Worm (Caenorhabditis elegans) whole organism, L1 larva: Measurements from ENCODE around the gene F37C12.10.

Experiments
- C04F5.9 ChIP-seq: sonication (generic microtip); optimal IDR thresholded peaks from 2 replicates; lab custom pipeline; 2016; ENCODE audit warnings: missing genetic modification characterization, missing compliant biosample characterization
- F16B12.6 ChIP-seq: fragments of 150-350 bp; optimal IDR thresholded peaks from 2 replicates; lab custom pipeline; 2014; ENCODE audit warnings: missing biosample characterization, missing genetic modification characterization
- Y116A8C.19 ChIP-seq: sonication (generic microtip); optimal IDR thresholded peaks from 2 replicates; lab custom pipeline; 2016; ENCODE audit warnings: missing compliant biosample characterization, missing genetic modification characterization, borderline replicate concordance
- blmp-1 ChIP-seq: fragments of 150-350 bp; optimal IDR thresholded peaks from 2 replicates; lab custom pipeline; 2014; ENCODE audit warnings: missing biosample characterization, missing genetic modification characterization
- ceh-63 ChIP-seq: fragments of 200-800 bp; sonication (Bioruptor generic); optimal IDR thresholded peaks from 2 replicates; lab custom pipeline; 2018; ENCODE audit warnings: mild to moderate bottlenecking, missing genetic modification characterization, missing compliant biosample characterization
- ceh-90 ChIP-seq: sonication (generic microtip); optimal IDR thresholded peaks from 2 replicates; lab custom pipeline; 2016; ENCODE audit warnings: missing genetic modification characterization, missing compliant biosample characterization
- efl-1 ChIP-seq, 4 experiments: fragments of 150-350 bp; optimal IDR thresholded peaks in 3 of 4; peaks in 1 of 4; 1 replicate in 1 of 4; 2 replicates in 3 of 4; lab custom pipeline; 2014; ENCODE audit warnings: missing biosample characterization in 2 of 4, missing genetic modification characterization in 2 of 4, missing genetic modification reagents in 2 of 4
- ets-5 ChIP-seq: fragments of 200-800 bp; sonication (Bioruptor generic); IDR thresholded peaks from 2 replicates; pipeline ENCODE4 v1.3.6; 2022; ENCODE audit warnings: missing genetic modification characterization, missing compliant biosample characterization
- fkh-10 ChIP-seq: sonication (generic microtip); optimal IDR thresholded peaks from 2 replicates; lab custom pipeline; 2017; ENCODE audit warnings: missing biosample characterization, missing genetic modification reagents, missing genetic modification characterization
- fkh-4 ChIP-seq: sonication (generic microtip); optimal IDR thresholded peaks from 2 replicates; lab custom pipeline; 2016; ENCODE audit warnings: missing compliant biosample characterization, missing genetic modification characterization, borderline replicate concordance
- fkh-8 ChIP-seq: sonication (generic microtip); optimal IDR thresholded peaks from 2 replicates; lab custom pipeline; 2016; ENCODE audit warnings: mild to moderate bottlenecking, missing genetic modification characterization, missing compliant biosample characterization
- hlh-4 ChIP-seq: sonication (generic microtip); optimal IDR thresholded peaks from 2 replicates; lab custom pipeline; 2016; ENCODE audit warnings: mild to moderate bottlenecking, missing genetic modification characterization, missing compliant biosample characterization
- hpl-2 ChIP-seq: fragments of 150-350 bp; optimal IDR thresholded peaks from 2 replicates; lab custom pipeline; 2014; ENCODE audit warnings: missing biosample characterization, missing genetic modification reagents, missing genetic modification characterization
- isw-1 ChIP-seq: fragments of 200-800 bp; sonication (Bioruptor generic); IDR thresholded peaks from 2 replicates; pipeline ENCODE4 v1.3.6; 2022; ENCODE audit warnings: missing genetic modification characterization, missing compliant biosample characterization
- lin-13 ChIP-seq: fragments of 150-350 bp; optimal IDR thresholded peaks from 2 replicates; lab custom pipeline; 2014; ENCODE audit warnings: missing biosample characterization, missing genetic modification reagents, missing genetic modification characterization
- lin-14 ChIP-seq: fragments of 200-800 bp; sonication (Bioruptor generic); optimal IDR thresholded peaks from 2 replicates; lab custom pipeline; 2018; ENCODE audit warnings: mild to moderate bottlenecking, missing genetic modification characterization, moderate library complexity, missing compliant biosample characterization
- lin-35 ChIP-seq, 2 experiments: fragments of 150-350 bp; optimal IDR thresholded peaks; 2 replicates each; lab custom pipeline; 2014; ENCODE audit warnings: missing biosample characterization in 2 of 2, missing genetic modification characterization in 2 of 2, missing genetic modification reagents in 2 of 2
- lir-3 ChIP-seq: sonication (generic microtip); optimal IDR thresholded peaks from 2 replicates; lab custom pipeline; 2016; ENCODE audit warnings: mild to moderate bottlenecking, missing genetic modification characterization, moderate library complexity, missing compliant biosample characterization; ENCODE audit not compliant: poor library complexity
- mab-9 ChIP-seq: fragments of 200-800 bp; sonication (Bioruptor generic); IDR thresholded peaks from 2 replicates; pipeline ENCODE4 v1.3.6; 2022; ENCODE audit warnings: missing genetic modification reagents, missing genetic modification characterization, missing compliant biosample characterization
- mef-2 ChIP-seq: fragments of 150-350 bp; optimal IDR thresholded peaks from 2 replicates; lab custom pipeline; 2014; ENCODE audit warnings: missing biosample characterization, missing genetic modification characterization
- mep-1 ChIP-seq: fragments of 150-350 bp; optimal IDR thresholded peaks from 2 replicates; lab custom pipeline; 2014; ENCODE audit warnings: missing biosample characterization, missing genetic modification characterization
- nhr-20 ChIP-seq: sonication (generic microtip); optimal IDR thresholded peaks from 2 replicates; lab custom pipeline; 2016; ENCODE audit warnings: mild to moderate bottlenecking, missing genetic modification characterization, missing compliant biosample characterization
- nhr-28 ChIP-seq: fragments of 150-350 bp; optimal IDR thresholded peaks from 2 replicates; lab custom pipeline; 2014; ENCODE audit warnings: missing biosample characterization, missing genetic modification characterization
- nhr-47 ChIP-seq: sonication (generic microtip); optimal IDR thresholded peaks from 2 replicates; lab custom pipeline; 2016; ENCODE audit warnings: mild to moderate bottlenecking, missing genetic modification characterization, moderate library complexity, missing compliant biosample characterization
- nhr-71 ChIP-seq: sonication (generic microtip); optimal IDR thresholded peaks from 2 replicates; lab custom pipeline; 2016; ENCODE audit warnings: mild to moderate bottlenecking, missing genetic modification characterization, moderate library complexity, missing compliant biosample characterization
- nhr-76 ChIP-seq: sonication (generic microtip); optimal IDR thresholded peaks from 2 replicates; lab custom pipeline; 2017; ENCODE audit warnings: missing biosample characterization, missing genetic modification characterization
- nhr-77 ChIP-seq: fragments of 150-350 bp; optimal IDR thresholded peaks from 2 replicates; lab custom pipeline; 2014; ENCODE audit warnings: missing biosample characterization, missing genetic modification characterization
- nhr-85 ChIP-seq: sonication (generic microtip); peaks from one replicate; lab custom pipeline; 2016; ENCODE audit warnings: missing genetic modification characterization, inconsistent platforms, missing compliant biosample characterization
- nhr-90 ChIP-seq: sonication (generic microtip); optimal IDR thresholded peaks from 2 replicates; lab custom pipeline; 2016; ENCODE audit warnings: mild to moderate bottlenecking, missing genetic modification characterization, missing compliant biosample characterization; ENCODE audit not compliant: poor library complexity
- pag-3 ChIP-seq: sonication (generic microtip); optimal IDR thresholded peaks from 2 replicates; lab custom pipeline; 2017; ENCODE audit warnings: missing genetic modification characterization, mild to moderate bottlenecking, missing compliant biosample characterization, antibody characterized with exemption, borderline replicate concordance; ENCODE audit not compliant: insufficient read depth
- rnt-1 ChIP-seq: sonication (generic microtip); optimal IDR thresholded peaks from 2 replicates; lab custom pipeline; 2016; ENCODE audit warnings: mild to moderate bottlenecking, missing genetic modification characterization, moderate library complexity, missing compliant biosample characterization
- snpc-4 ChIP-seq: fragments of 150-350 bp; optimal IDR thresholded peaks from 2 replicates; lab custom pipeline; 2014; ENCODE audit warnings: missing biosample characterization, missing genetic modification characterization
- snu-23 ChIP-seq: sonication (generic microtip); optimal IDR thresholded peaks from 2 replicates; lab custom pipeline; 2016; ENCODE audit warnings: missing genetic modification characterization, missing compliant biosample characterization
- sptf-1 ChIP-seq: fragments of 150-350 bp; optimal IDR thresholded peaks from 2 replicates; lab custom pipeline; 2014; ENCODE audit warnings: missing biosample characterization, missing genetic modification characterization
- sup-37 ChIP-seq: fragments of 200-800 bp; sonication (Bioruptor generic); optimal IDR thresholded peaks from 2 replicates; lab custom pipeline; 2018; ENCODE audit warnings: mild to moderate bottlenecking, missing genetic modification characterization, missing compliant biosample characterization
- swsn-7 ChIP-seq: sonication (generic microtip); optimal IDR thresholded peaks from 2 replicates; lab custom pipeline; 2016; ENCODE audit warnings: missing genetic modification characterization, missing compliant biosample characterization
- tbx-2 ChIP-seq: sonication (generic microtip); optimal IDR thresholded peaks from 2 replicates; lab custom pipeline; 2016; ENCODE audit warnings: missing genetic modification characterization, missing compliant biosample characterization
- unc-30 ChIP-seq: sonication (generic microtip); optimal IDR thresholded peaks from 2 replicates; lab custom pipeline; 2017; ENCODE audit warnings: missing biosample characterization, missing genetic modification characterization
- unc-62 ChIP-seq: fragments of 150-350 bp; optimal IDR thresholded peaks from 2 replicates; lab custom pipeline; 2014; ENCODE audit warnings: missing biosample characterization, missing genetic modification reagents, missing genetic modification characterization
- xbp-1 ChIP-seq: sonication (generic microtip); optimal IDR thresholded peaks from 2 replicates; lab custom pipeline; 2016; ENCODE audit warnings: missing genetic modification characterization, missing compliant biosample characterization
- zag-1 ChIP-seq: fragments of 150-350 bp; optimal IDR thresholded peaks from 2 replicates; lab custom pipeline; 2014; ENCODE audit warnings: missing biosample characterization, missing genetic modification characterization
- ztf-11 ChIP-seq, 2 experiments: sonication (generic microtip); optimal IDR thresholded peaks; 2 replicates each; lab custom pipeline; 2016 to 2017; ENCODE audit warnings: missing genetic modification characterization in 2 of 2, missing biosample characterization in 1 of 2, missing compliant biosample characterization in 1 of 2
- ztf-4 ChIP-seq: fragments of 150-350 bp; optimal IDR thresholded peaks from 2 replicates; lab custom pipeline; 2014; ENCODE audit warnings: missing biosample characterization, missing genetic modification characterization

The F37C12.10 gene

ce11 chrIII:7230841-7231240, 42.7 kb upstream of the F37C12.10 start, which contains the start of gene R151.10:
TSS of gene R151.10 (minus strand) at chrIII:7230941.
- TF ChIP-seq ceh-90 (tag; lab: Kevin White, UChicago) (no peak), Y116A8C.19 (no peak), mef-2 (tag; lab: Kevin White, UChicago) (no peak), nhr-20 (tag; lab: Kevin White, UChicago) (no peak), nhr-28 (tag; lab: Kevin White, UChicago) (no peak), nhr-47 (tag; lab: Kevin White, UChicago) (no peak), nhr-90 (tag; lab: Kevin White, UChicago) (no peak), nhr-71 (no peak), rnt-1 (tag; lab: Kevin White, UChicago) (no peak), zag-1 (tag; lab: Kevin White, UChicago) (no peak), ets-5 (GFP tag; lab: Robert Waterston, UW) (no peak), lin-13 (GFP tag; lab: Kevin White, UChicago) (no peak)

- no peak for TF ChIP-seq fkh-8
- peak; percentile 13 for TF ChIP-seq nhr-85 (tag; lab: Kevin White, UChicago)
These were observed 41.5 kb upstream of the F37C12.10 start, which contains the start of gene R151.8 for ce11 chrIII:7229687-7230086. TSS of gene R151.8 (minus strand) at chrIII:7229787.

- TF ChIP-seq ceh-63 (GFP tag; lab: Kevin White, UChicago) (no peak), F16B12.6 (tag; lab: Kevin White, UChicago) (no peak), isw-1 (GFP tag; lab: Robert Waterston, UW) (no peak), fkh-10 (GFP tag; lab: Kevin White, UChicago) (no peak), efl-1 (optimal IDR thresholded peaks at IDR 0.05; lab: Kevin White, UChicago) (no peak), efl-1 (GFP tag; optimal IDR thresholded peaks at IDR 0.05 in 1 of 2; lab: Kevin White, UChicago) (no peak), unc-62 (GFP tag; lab: Kevin White, UChicago) (no peak), tbx-2 (tag; lab: Kevin White, UChicago) (no peak)
These were observed 38.4 kb upstream of the F37C12.10 start, which contains the start of gene hsp-75 for ce11 chrIII:7226607-7227006. TSS of gene hsp-75 (minus strand) at chrIII:7226707.

- TF ChIP-seq sup-37, result no peak
- TF ChIP-seq mep-1 (tag; lab: Kevin White, UChicago), result no peak
These were observed 34.8 kb upstream of the F37C12.10 start, which contains the start of gene der-2 for ce11 chrIII:7223029-7223428. TSS of gene der-2 (minus strand) at chrIII:7223129.

DNA sequence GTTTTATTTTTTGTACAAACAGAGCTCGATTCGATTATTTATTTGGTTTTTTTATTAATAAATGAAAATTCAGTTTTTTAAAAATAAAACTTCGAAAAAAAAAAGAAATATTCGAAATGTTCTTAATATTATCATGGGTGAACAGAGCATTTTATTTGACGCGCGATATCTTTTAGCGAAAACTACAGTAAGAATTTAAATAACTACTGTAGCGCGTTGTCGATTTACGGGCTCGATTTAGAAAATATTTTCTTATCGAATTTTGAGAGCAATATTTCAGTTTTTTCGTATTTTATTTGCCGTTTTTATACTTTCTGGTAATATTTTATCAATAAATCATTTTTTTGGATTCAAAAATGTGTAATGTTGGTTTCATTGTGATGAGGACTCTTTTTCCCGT, 32.9 kb upstream of the F37C12.10 start:
- TF ChIP-seq ztf-4 (tag; lab: Kevin White, UChicago), result no peak
- peak; percentile 17 for TF ChIP-seq nhr-71

ce11 chrIII:7216924-7217521, 28.8 kb upstream of the F37C12.10 start:
- TF ChIP-seq sptf-1 (no peak), swsn-7 (tag; lab: Kevin White, UChicago) (peak; percentile 53), nhr-76 (tag; lab: Kevin White, UChicago) (no peak), ceh-90 (tag; lab: Kevin White, UChicago) (no peak), hlh-4 (tag; lab: Kevin White, UChicago) (no peak), lin-14 (GFP tag; lab: Kevin White, UChicago) (peak; percentile 90), lin-35 (GFP tag; optimal IDR thresholded peaks at IDR 0.05; lab: Kevin White, UChicago) (peak in 1 of 2 experiments; percentile 6), pag-3 (tag; lab: Kevin White, UChicago) (no peak), fkh-10 (GFP tag; lab: Kevin White, UChicago) (no peak), lir-3 (tag; lab: Kevin White, UChicago) (peak; percentile 31), hpl-2 (no peak), ztf-11 (tag; optimal IDR thresholded peaks at IDR 0.05; lab: Kevin White, UChicago) (no peak), xbp-1 (tag; lab: Kevin White, UChicago) (peak; percentile 34), mab-9 (GFP tag; lab: Robert Waterston, UW) (no peak), unc-30 (tag; lab: Kevin White, UChicago) (no peak), C04F5.9 (tag; lab: Kevin White, UChicago) (no peak), snpc-4 (tag; lab: Kevin White, UChicago) (no peak), blmp-1 (tag; lab: Kevin White, UChicago) (peak; percentile 74), snu-23 (GFP tag; lab: Kevin White, UChicago) (peak; percentile 80), nhr-77 (no peak), nhr-28 (tag; lab: Kevin White, UChicago) (no peak), fkh-4 (no peak)
